Fruit fly (Drosophila melanogaster) whole organism, embryonic: ENCODE measurements around the gene UQCR-C2.

Experiments used
- CG34224 ChIP-seq: fragments of 200-800 bp; sonication (Bioruptor generic); IDR thresholded peaks from 3 replicates; pipeline ENCODE4 v1.3.6; 2022; ENCODE audit warnings: missing biosample characterization, missing genetic modification characterization; ENCODE audit not compliant: partially characterized antibody
- Hmx ChIP-seq: fragments of 200-800 bp; sonication (Bioruptor generic); optimal IDR thresholded peaks from 2 replicates; lab custom pipeline; 2016; ENCODE audit warnings: missing biosample characterization, missing genetic modification characterization
- NK7.1 ChIP-seq: fragments of 200-800 bp; sonication (Bioruptor generic); optimal IDR thresholded peaks from 3 replicates; lab custom pipeline; 2016; ENCODE audit warnings: missing biosample characterization, missing genetic modification characterization
- Spps ChIP-seq: fragments of 200-800 bp; sonication (Bioruptor generic); optimal IDR thresholded peaks from 2 replicates; lab custom pipeline; 2018; ENCODE audit warnings: missing biosample characterization, mild to moderate bottlenecking, missing genetic modification characterization
- gsb-n ChIP-seq: fragments of 200-800 bp; sonication (Bioruptor generic); optimal IDR thresholded peaks from 3 replicates; lab custom pipeline; 2018; ENCODE audit warnings: missing biosample characterization, mild to moderate bottlenecking, missing genetic modification characterization

- TF ChIP-seq Hmx, result no peak
- no peak for TF ChIP-seq Spps (tag; lab: Kevin White, UChicago)
- TF ChIP-seq NK7.1 (GFP tag; lab: Kevin White, UChicago), result no peak
- TF ChIP-seq gsb-n (tag; lab: Kevin White, UChicago), result no peak
- no peak for TF ChIP-seq CG34224
These were observed 20.6 kb upstream of the UQCR-C2 start for dm6 chr3L:16563361-16563760.
